Fruit fly (Drosophila melanogaster): ENCODE results near the gene CG31115.
A peak's percentile ranks its signal among the peaks of the same experiment; 100 is the strongest.

CG31115 gene

DNA sequence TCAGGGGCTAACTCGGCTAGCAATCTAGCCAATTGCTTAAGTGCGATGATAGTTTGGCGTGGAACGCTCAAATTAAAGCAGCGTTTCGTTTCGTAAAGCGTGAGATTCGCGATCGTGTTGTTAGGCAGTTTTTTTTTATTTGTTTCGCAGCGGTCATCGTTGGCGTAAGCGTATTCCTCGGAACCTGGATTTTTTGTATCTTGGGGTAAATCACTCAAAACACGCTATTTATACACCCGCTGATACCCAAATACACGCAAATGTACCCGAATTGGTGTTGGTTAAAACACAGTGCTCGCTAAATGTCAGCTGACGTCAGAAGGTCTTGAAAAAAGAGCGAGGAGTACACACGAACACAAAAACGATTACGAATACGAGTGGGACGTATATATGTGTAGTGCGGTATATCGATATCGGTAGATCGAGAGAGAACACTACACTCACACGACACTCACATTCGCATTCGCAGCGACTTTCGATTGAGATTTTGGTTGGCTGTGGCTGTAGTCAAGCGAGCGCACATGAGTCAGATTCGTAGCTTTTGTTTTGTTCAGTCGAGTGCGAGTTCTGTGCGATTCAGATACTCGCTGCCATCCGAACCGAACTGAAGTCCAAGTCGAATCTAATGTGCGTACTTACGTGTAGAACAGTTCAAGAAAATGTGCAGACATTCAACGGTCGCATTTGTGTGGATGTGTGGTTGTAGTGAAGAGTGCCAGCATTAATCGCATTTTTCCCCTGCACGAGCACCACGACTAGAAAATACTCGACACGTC, 13.2 kb downstream of the CG31115 start (continued):
- TF ChIP-seq row (GFP tag; IDR thresholded peaks at IDR 0.05) (no peak), trem (tag; optimal IDR thresholded peaks at IDR 0.05) (peak; percentile 48), CG13624 (GFP tag; optimal IDR thresholded peaks at IDR 0.05) (no peak), CG10654 (GFP tag; optimal IDR thresholded peaks at IDR 0.05) (no peak), croc (GFP tag; conservative IDR thresholded peaks at IDR 0.05) (no peak), Fer1 (GFP tag; optimal IDR thresholded peaks at IDR 0.05) (peak; percentile 70), trh (GFP tag; optimal IDR thresholded peaks at IDR 0.05) (no peak), dmrt11E (tag; optimal IDR thresholded peaks at IDR 0.05) (no peak), abd-A (tag; optimal IDR thresholded peaks at IDR 0.05) (peak; percentile 80), CG2889 (GFP tag; IDR thresholded peaks at IDR 0.05) (no peak), wor (GFP tag; IDR thresholded peaks at IDR 0.05) (no peak), Scr (GFP tag; IDR thresholded peaks at IDR 0.05; ENCODE audit: partially characterized antibody) (no peak), Oaz (GFP tag; IDR thresholded peaks at IDR 0.05) (no peak), Optix (GFP tag; IDR thresholded peaks at IDR 0.05) (no peak), Camta (GFP tag; optimal IDR thresholded peaks at IDR 0.05) (no peak), CG5180 (GFP tag; optimal IDR thresholded peaks at IDR 0.05) (peak; percentile 86), D19B (GFP tag; optimal IDR thresholded peaks at IDR 0.05) (no peak), CG8281 (tag; optimal IDR thresholded peaks at IDR 0.05) (no peak), tio (GFP tag; optimal IDR thresholded peaks at IDR 0.05) (no peak), wek (GFP tag; optimal IDR thresholded peaks at IDR 0.05) (no peak), dimm (GFP tag; IDR thresholded peaks at IDR 0.05) (no peak), tx (GFP tag; optimal IDR thresholded peaks at IDR 0.05) (no peak), Dll (GFP tag; IDR thresholded peaks at IDR 0.05; ENCODE audit: partially characterized antibody) (no peak), CG12769 (tag; optimal IDR thresholded peaks at IDR 0.05) (peak; percentile 73), pum (GFP tag; optimal IDR thresholded peaks at IDR 0.05) (no peak), dan (GFP tag; IDR thresholded peaks at IDR 0.05) (no peak), CG17912 (GFP tag; optimal IDR thresholded peaks at IDR 0.05) (no peak), Adf1 (GFP tag; IDR thresholded peaks at IDR 0.05) (no peak), CG2202 (tag; optimal IDR thresholded peaks at IDR 0.05) (peak; percentile 3), CG18764 (GFP tag; optimal IDR thresholded peaks at IDR 0.05) (peak; percentile 25), gcm2 (GFP tag; optimal IDR thresholded peaks at IDR 0.05) (peak; percentile 27), Six4 (GFP tag; optimal IDR thresholded peaks at IDR 0.05) (no peak), CG15514 (GFP tag; optimal IDR thresholded peaks at IDR 0.05) (peak; percentile 33), Eip74EF (GFP tag; optimal IDR thresholded peaks at IDR 0.05) (peak in 1 of 2 experiments; percentile 35), Chrac-16 (GFP tag; optimal IDR thresholded peaks at IDR 0.05) (no peak), CG18262 (tag; optimal IDR thresholded peaks at IDR 0.05) (peak; percentile 18), Usf (GFP tag; optimal IDR thresholded peaks at IDR 0.05) (no peak), cwo (GFP tag; optimal IDR thresholded peaks at IDR 0.05) (peak; percentile 49), unpg (GFP tag; optimal IDR thresholded peaks at IDR 0.05) (no peak), CG16815 (GFP tag; optimal IDR thresholded peaks at IDR 0.05) (no peak), sisA (GFP tag; IDR thresholded peaks at IDR 0.05) (no peak), CG2712 (tag; optimal IDR thresholded peaks at IDR 0.05) (no peak), Hey (tag; optimal IDR thresholded peaks at IDR 0.05) (no peak), CG9932 (GFP tag; IDR thresholded peaks at IDR 0.05) (no peak), CG33557 (GFP tag; optimal IDR thresholded peaks at IDR 0.05) (peak; percentile 30), nerfin-1 (tag; optimal IDR thresholded peaks at IDR 0.05) (no peak), bowl (GFP tag; IDR thresholded peaks at IDR 0.05) (no peak), CG31224 (GFP tag; IDR thresholded peaks at IDR 0.05) (no peak), CG4820 (GFP tag; optimal IDR thresholded peaks at IDR 0.05) (no peak), CG10267 (tag; optimal IDR thresholded peaks at IDR 0.05) (peak; percentile 81)
